Worm (Caenorhabditis elegans) whole organism, early embryonic: Measurements from ENCODE around the gene pqn-96.

ENCODE experiments used
- B0310.2 ChIP-seq: sonication (generic microtip); optimal IDR thresholded peaks from 2 replicates; lab custom pipeline; 2016; ENCODE audit warnings: mild to moderate bottlenecking, missing genetic modification characterization, missing compliant biosample characterization
- F13C5.2 ChIP-seq: sonication (generic microtip); optimal IDR thresholded peaks from 2 replicates; lab custom pipeline; 2017; ENCODE audit warnings: mild to moderate bottlenecking, missing genetic modification characterization, inconsistent platforms, missing compliant biosample characterization
- aly-1 ChIP-seq: sonication (generic microtip); optimal IDR thresholded peaks from 2 replicates; lab custom pipeline; 2016; ENCODE audit warnings: missing genetic modification characterization, missing compliant biosample characterization
- ama-1 ChIP-seq: fragments of 150-350 bp; optimal IDR thresholded peaks from 2 replicates; lab custom pipeline; 2014
- ceh-13 ChIP-seq: fragments of 200-800 bp; sonication (Bioruptor generic); optimal IDR thresholded peaks from 2 replicates; lab custom pipeline; 2018; ENCODE audit warnings: mild to moderate bottlenecking, missing genetic modification characterization, missing compliant biosample characterization
- ceh-36 ChIP-seq: sonication (generic microtip); optimal IDR thresholded peaks from 2 replicates; lab custom pipeline; 2016; ENCODE audit warnings: missing genetic modification characterization, inconsistent platforms, missing compliant biosample characterization
- ets-7 ChIP-seq: sonication (generic microtip); optimal IDR thresholded peaks from 2 replicates; lab custom pipeline; 2016; ENCODE audit warnings: missing genotype, missing genetic modification characterization, missing compliant biosample characterization
- flt-1 ChIP-seq: fragments of 200-800 bp; sonication (Bioruptor generic); IDR thresholded peaks from 2 replicates; pipeline ENCODE4 v1.3.6; 2022; ENCODE audit warnings: missing genetic modification characterization, missing compliant biosample characterization
- hmbx-1 ChIP-seq: sonication (generic microtip); optimal IDR thresholded peaks from 2 replicates; lab custom pipeline; 2016; ENCODE audit warnings: mild to moderate bottlenecking, missing genetic modification characterization, missing compliant biosample characterization
- hmg-4 ChIP-seq: fragments of 200-800 bp; sonication (Bioruptor generic); optimal IDR thresholded peaks from 2 replicates; lab custom pipeline; 2018; ENCODE audit warnings: mild to moderate bottlenecking, missing genetic modification characterization, missing compliant biosample characterization
- hnd-1 ChIP-seq: sonication (generic microtip); optimal IDR thresholded peaks from 2 replicates; lab custom pipeline; 2016; ENCODE audit warnings: missing genetic modification characterization, missing compliant biosample characterization
- pes-1 ChIP-seq: fragments of 200-800 bp; sonication (Bioruptor generic); IDR thresholded peaks from 2 replicates; pipeline ENCODE4 v1.3.6; 2022; ENCODE audit warnings: missing genetic modification reagents, missing genetic modification characterization, missing compliant biosample characterization
- scrt-1 ChIP-seq: fragments of 200-800 bp; sonication (Bioruptor generic); IDR thresholded peaks from 2 replicates; pipeline ENCODE4 v1.3.6; 2022; ENCODE audit warnings: missing genetic modification characterization, missing compliant biosample characterization
- sea-1 ChIP-seq: fragments of 200-800 bp; sonication (Bioruptor generic); conservative IDR thresholded peaks from 2 replicates; pipeline ENCODE4 v1.3.6; 2022; ENCODE audit warnings: missing genetic modification characterization, missing compliant biosample characterization
- tbx-11 ChIP-seq: fragments of 200-800 bp; sonication (Bioruptor generic); IDR thresholded peaks from 2 replicates; pipeline ENCODE4 v1.3.6; 2022; ENCODE audit warnings: missing genetic modification characterization, missing compliant biosample characterization
- tbx-37 ChIP-seq: fragments of 200-800 bp; sonication (Bioruptor generic); conservative IDR thresholded peaks from 2 replicates; pipeline ENCODE4 v1.3.6; 2022; ENCODE audit warnings: missing genetic modification reagents, missing genetic modification characterization, missing compliant biosample characterization
- tra-4 ChIP-seq: sonication (generic microtip); optimal IDR thresholded peaks from 2 replicates; lab custom pipeline; 2017; ENCODE audit warnings: missing genetic modification characterization, missing compliant biosample characterization

The pqn-96 gene

DNA sequence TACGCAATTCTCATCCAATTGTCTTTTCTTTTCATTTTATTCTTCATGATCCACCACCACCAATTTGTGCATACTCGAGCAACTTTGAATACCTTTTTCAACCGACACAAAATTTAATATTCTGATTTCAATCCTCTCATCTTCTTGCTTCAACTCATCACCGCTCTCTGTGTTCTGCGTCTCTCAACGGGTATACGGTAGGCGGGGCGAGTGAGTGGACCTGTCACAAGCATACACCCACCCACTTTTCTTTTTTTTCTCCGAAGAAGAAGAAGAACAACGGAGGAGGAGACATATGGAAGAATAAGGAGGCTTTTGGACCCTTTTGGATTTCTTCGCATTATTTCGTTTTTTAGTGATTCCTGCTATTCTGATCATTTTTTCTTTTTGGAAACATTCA, 22.2 kb upstream of the pqn-96 start:
- TF ChIP-seq scrt-1, result no peak
- no peak for TF ChIP-seq tra-4 (tag; lab: Kevin White, UChicago)
- TF ChIP-seq hmg-4, result no peak
- no peak for TF ChIP-seq F13C5.2 (tag; lab: Kevin White, UChicago)
- no peak for TF ChIP-seq hmbx-1 (tag; lab: Kevin White, UChicago)
- TF ChIP-seq aly-1 (tag; lab: Kevin White, UChicago), result no peak
- TF ChIP-seq tbx-11 (GFP tag; lab: Robert Waterston, UW), result no peak
- TF ChIP-seq sea-1 (GFP tag; lab: Robert Waterston, UW), result no peak
- TF ChIP-seq tbx-37 (GFP tag; lab: Robert Waterston, UW), result no peak
- no peak for TF ChIP-seq ets-7 (tag; lab: Kevin White, UChicago)

DNA sequence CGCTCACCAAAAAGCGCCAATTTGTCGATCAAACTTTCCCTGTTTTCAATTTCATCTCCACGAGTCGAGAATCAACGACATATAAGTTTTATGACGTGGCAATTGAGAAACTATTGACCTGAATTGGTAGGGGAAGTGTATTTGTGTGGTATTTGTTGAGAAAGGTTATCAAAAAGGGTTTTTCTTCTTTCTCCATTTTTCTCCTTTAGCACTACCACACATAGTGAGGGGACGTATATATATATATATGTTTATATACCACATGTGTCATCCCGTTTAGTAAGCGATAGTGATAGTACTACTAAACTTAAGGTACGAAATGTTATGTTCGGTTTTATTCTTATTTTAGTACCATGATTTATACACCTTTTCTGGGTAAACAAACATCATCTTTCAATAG, 18.4 kb upstream of the pqn-96 start:
- TF ChIP-seq pes-1 (GFP tag; lab: Robert Waterston, UW) (no peak), ets-7 (tag; lab: Kevin White, UChicago) (no peak), tra-4 (tag; lab: Kevin White, UChicago) (no peak), F13C5.2 (tag; lab: Kevin White, UChicago) (no peak), tbx-37 (GFP tag; lab: Robert Waterston, UW) (no peak), scrt-1 (no peak), ceh-36 (tag; lab: Kevin White, UChicago) (no peak), hmbx-1 (tag; lab: Kevin White, UChicago) (no peak), tbx-11 (GFP tag; lab: Robert Waterston, UW) (no peak), flt-1 (GFP tag; lab: Robert Waterston, UW) (no peak)

DNA sequence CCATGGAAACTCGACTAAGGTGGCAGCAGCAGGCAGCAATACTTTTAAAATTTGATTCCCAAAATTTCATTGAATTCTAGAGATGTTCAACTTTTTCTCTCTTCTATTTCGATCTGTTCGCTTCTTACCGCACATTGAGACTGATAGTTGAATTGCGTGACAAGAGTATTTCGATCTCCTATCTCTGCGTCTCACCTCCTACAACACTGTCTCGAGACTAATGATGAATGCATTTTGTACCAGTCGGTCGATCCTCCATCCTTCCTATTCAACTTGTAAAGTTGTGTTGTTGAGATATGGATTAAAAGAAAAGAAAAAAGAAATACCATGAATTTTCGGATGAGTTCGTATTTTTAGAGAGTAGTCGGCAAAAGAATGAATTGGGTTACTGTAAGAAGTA, 12.0 kb upstream of the pqn-96 start:
- TF ChIP-seq tra-4 (tag; lab: Kevin White, UChicago), result no peak
- TF ChIP-seq ama-1 (lab: Kevin White, UChicago), result no peak
- TF ChIP-seq pes-1 (GFP tag; lab: Robert Waterston, UW), result no peak
- no peak for TF ChIP-seq aly-1 (tag; lab: Kevin White, UChicago)
- TF ChIP-seq ceh-36 (tag; lab: Kevin White, UChicago), result no peak
- no peak for TF ChIP-seq flt-1 (GFP tag; lab: Robert Waterston, UW)
- no peak for TF ChIP-seq sea-1 (GFP tag; lab: Robert Waterston, UW)
- no peak for TF ChIP-seq scrt-1
- no peak for TF ChIP-seq ceh-13 (GFP tag; lab: Kevin White, UChicago)
- TF ChIP-seq tbx-37 (GFP tag; lab: Robert Waterston, UW), result no peak
- no peak for TF ChIP-seq B0310.2
- no peak for TF ChIP-seq tbx-11 (GFP tag; lab: Robert Waterston, UW)
- TF ChIP-seq hmbx-1 (tag; lab: Kevin White, UChicago), result no peak
- TF ChIP-seq hnd-1 (tag; lab: Kevin White, UChicago), result no peak
- TF ChIP-seq F13C5.2 (tag; lab: Kevin White, UChicago), result no peak
- no peak for TF ChIP-seq hmg-4
- no peak for TF ChIP-seq ets-7 (tag; lab: Kevin White, UChicago)

DNA sequence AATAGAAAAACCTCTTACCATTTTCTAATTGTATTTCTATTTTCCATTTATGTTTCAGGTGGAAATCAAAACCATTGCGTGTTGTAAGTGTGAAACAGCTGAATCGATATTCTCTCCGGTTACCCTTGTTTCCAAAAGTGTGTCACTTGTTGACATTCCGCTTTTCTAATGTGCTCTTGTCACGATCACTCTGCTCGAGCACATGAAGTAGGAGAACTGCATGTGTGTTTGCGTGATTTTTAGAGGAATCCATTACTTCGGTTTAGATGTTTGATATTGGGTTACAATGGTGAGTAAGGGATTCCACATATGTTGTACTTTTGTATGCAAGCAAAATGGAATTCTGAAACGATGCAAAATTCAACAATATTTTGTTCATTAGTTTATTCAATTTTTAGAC, 11.3 kb upstream of the pqn-96 start:
- TF ChIP-seq ceh-36 (tag; lab: Kevin White, UChicago) (no peak), F13C5.2 (tag; lab: Kevin White, UChicago) (no peak), hmbx-1 (tag; lab: Kevin White, UChicago) (no peak), ama-1 (lab: Kevin White, UChicago) (no peak), tra-4 (tag; lab: Kevin White, UChicago) (no peak), tbx-37 (GFP tag; lab: Robert Waterston, UW) (no peak), sea-1 (GFP tag; lab: Robert Waterston, UW) (no peak), hmg-4 (no peak), flt-1 (GFP tag; lab: Robert Waterston, UW) (no peak), B0310.2 (no peak), scrt-1 (no peak)

DNA sequence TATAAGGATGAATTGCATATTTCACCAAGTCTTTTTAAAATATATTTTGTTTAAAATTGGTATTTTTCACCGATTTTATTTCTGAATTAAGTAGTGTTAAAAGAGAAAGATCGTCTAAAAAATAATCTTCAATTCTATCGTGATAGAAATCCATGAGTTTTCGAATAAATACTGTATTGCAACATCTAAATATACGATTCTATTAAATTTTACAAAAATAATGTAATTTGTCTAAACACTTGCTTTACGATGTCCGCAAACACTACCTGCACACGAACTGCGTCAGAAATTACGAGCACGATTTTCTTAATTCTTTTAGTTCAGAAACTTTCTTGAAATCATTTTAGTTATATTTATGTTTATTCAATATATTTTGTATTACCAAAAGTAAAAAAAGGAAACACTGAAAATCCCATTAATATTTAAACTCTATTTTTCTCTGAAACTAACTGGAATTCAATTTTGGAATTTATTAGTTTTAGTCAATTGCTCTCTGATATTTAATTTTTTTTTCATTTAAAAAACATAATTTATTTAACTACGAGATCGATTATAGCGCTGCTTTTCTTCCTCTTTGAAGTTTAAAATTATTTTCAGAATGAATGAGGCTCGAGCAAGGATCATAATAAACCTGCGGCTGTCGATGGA, 10.1 kb upstream of the pqn-96 start, which contains the start of gene mrpl-32:
TSS of gene mrpl-32 (plus strand) at position 598 of the 648 bp plus-strand sequence.
- no peak for TF ChIP-seq ceh-36 (tag; lab: Kevin White, UChicago)
- TF ChIP-seq scrt-1, result no peak
- no peak for TF ChIP-seq hmg-4
- no peak for TF ChIP-seq hnd-1 (tag; lab: Kevin White, UChicago)
- TF ChIP-seq tra-4 (tag; lab: Kevin White, UChicago), result no peak
- TF ChIP-seq tbx-37 (GFP tag; lab: Robert Waterston, UW), result no peak
- TF ChIP-seq ama-1 (lab: Kevin White, UChicago), result no peak
- no peak for TF ChIP-seq B0310.2
- no peak for TF ChIP-seq ceh-13 (GFP tag; lab: Kevin White, UChicago)

DNA sequence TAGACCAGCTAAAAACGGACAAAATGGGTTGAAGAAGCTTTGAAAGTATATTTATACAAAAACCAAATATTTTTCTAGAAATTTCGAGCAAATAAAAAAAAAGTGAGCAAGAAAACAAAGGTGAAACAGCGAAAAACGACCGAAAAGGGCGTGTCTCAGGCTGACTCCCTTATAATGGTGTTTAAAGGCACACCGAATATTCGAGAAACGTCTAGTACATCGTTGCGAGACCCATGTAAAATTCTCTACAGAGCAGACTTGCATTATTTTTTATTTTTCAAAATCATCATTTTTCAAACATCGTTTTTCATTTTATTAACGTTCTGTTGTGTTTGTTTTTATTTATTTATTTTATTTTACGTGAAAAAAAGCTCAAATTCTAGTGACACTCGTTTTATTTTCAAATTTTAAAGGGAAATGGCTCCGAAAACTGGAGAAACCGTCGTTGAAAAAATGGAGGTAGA, 7.8 kb upstream of the pqn-96 start, which contains the start of gene rpn-3:
TSS of gene rpn-3 (plus strand) at position 414 of the 464 bp plus-strand sequence.
- 0 out of 2 replicates have a peak, but pooled peaks have one; percentile 27 for TF ChIP-seq pes-1 (GFP tag; lab: Robert Waterston, UW)
- no peak for TF ChIP-seq scrt-1
- no peak for TF ChIP-seq ets-7 (tag; lab: Kevin White, UChicago)
- TF ChIP-seq F13C5.2 (tag; lab: Kevin White, UChicago), result peak; percentile 84
- no peak for TF ChIP-seq ceh-36 (tag; lab: Kevin White, UChicago)
- no peak for TF ChIP-seq tbx-11 (GFP tag; lab: Robert Waterston, UW)

- TF ChIP-seq ama-1 (lab: Kevin White, UChicago) (peak; percentile 13), tra-4 (tag; lab: Kevin White, UChicago) (no peak)
These were observed 7.3 kb upstream of the pqn-96 start, which contains the start of gene hsp-110 for ce11 chrIII:8446534-8446933. Gene hsp-110, minus strand, starts transcription at chrIII:8446909.
